Worm (Caenorhabditis elegans) whole organism, mixed stage, embryonic: ENCODE results near the gene sulp-2.

Experiments used
- M03D4.4 ChIP-seq: sonication (generic microtip); optimal IDR thresholded peaks from 2 replicates; lab custom pipeline; 2017; ENCODE audit warnings: mild to moderate bottlenecking, missing genetic modification characterization, missing compliant biosample characterization
- bed-3 ChIP-seq: fragments of 200-800 bp; sonication (Bioruptor generic); optimal IDR thresholded peaks from 3 replicates; lab custom pipeline; 2018; ENCODE audit warnings: mild to moderate bottlenecking, missing genetic modification characterization, moderate library complexity, missing compliant biosample characterization
- blmp-1 ChIP-seq: fragments of 150-350 bp; optimal IDR thresholded peaks from 2 replicates; lab custom pipeline; 2014; ENCODE audit warnings: missing biosample characterization, missing genetic modification characterization
- ceh-43 ChIP-seq: fragments of 200-800 bp; sonication (Bioruptor generic); optimal IDR thresholded peaks from 2 replicates; lab custom pipeline; 2018; ENCODE audit warnings: mild to moderate bottlenecking, missing genetic modification characterization, moderate library complexity, missing compliant biosample characterization
- ceh-83 ChIP-seq: fragments of 200-800 bp; sonication (Bioruptor generic); optimal IDR thresholded peaks from 2 replicates; lab custom pipeline; 2018; ENCODE audit warnings: mild to moderate bottlenecking, missing genetic modification characterization, missing compliant biosample characterization
- cnd-1 ChIP-seq: fragments of 200-800 bp; sonication (Bioruptor generic); optimal IDR thresholded peaks from 2 replicates; lab custom pipeline; 2018; ENCODE audit warnings: mild to moderate bottlenecking, missing genetic modification characterization, missing compliant biosample characterization
- elt-1 ChIP-seq: sonication (generic microtip); optimal IDR thresholded peaks from 2 replicates; lab custom pipeline; 2017; ENCODE audit warnings: missing genetic modification characterization, mild to moderate bottlenecking, missing compliant biosample characterization, antibody characterized with exemption, moderate library complexity, borderline replicate concordance; ENCODE audit not compliant: insufficient read depth
- elt-3 ChIP-seq: fragments of 150-350 bp; optimal IDR thresholded peaks from 2 replicates; lab custom pipeline; 2014; ENCODE audit warnings: missing biosample characterization, missing genetic modification characterization
- flh-1 ChIP-seq: fragments of 200-800 bp; sonication (Bioruptor generic); optimal IDR thresholded peaks from 2 replicates; lab custom pipeline; 2018; ENCODE audit warnings: mild to moderate bottlenecking, missing genetic modification characterization, moderate library complexity, missing compliant biosample characterization
- ham-2 ChIP-seq: fragments of 200-800 bp; sonication (Bioruptor generic); optimal IDR thresholded peaks from 2 replicates; lab custom pipeline; 2018; ENCODE audit warnings: mild to moderate bottlenecking, missing genetic modification characterization, missing compliant biosample characterization
- lin-32 ChIP-seq: fragments of 200-800 bp; sonication (Bioruptor generic); optimal IDR thresholded peaks from 2 replicates; lab custom pipeline; 2018; ENCODE audit warnings: mild to moderate bottlenecking, missing genetic modification characterization, missing compliant biosample characterization
- lsy-2 ChIP-seq: fragments of 150-350 bp; optimal IDR thresholded peaks from 2 replicates; lab custom pipeline; 2014; ENCODE audit warnings: missing biosample characterization, missing genetic modification characterization
- mab-5 ChIP-seq: fragments of 150-350 bp; optimal IDR thresholded peaks from 2 replicates; lab custom pipeline; 2014; ENCODE audit warnings: missing biosample characterization, missing genetic modification characterization
- mep-1 ChIP-seq: fragments of 150-350 bp; optimal IDR thresholded peaks from 2 replicates; lab custom pipeline; 2017; ENCODE audit warnings: missing biosample characterization, missing genetic modification reagents, missing genetic modification characterization, inconsistent platforms
- mls-2 ChIP-seq: sonication (generic microtip); optimal IDR thresholded peaks from 2 replicates; lab custom pipeline; 2016; ENCODE audit warnings: mild to moderate bottlenecking, missing genetic modification characterization, moderate library complexity, missing compliant biosample characterization
- nhr-12 ChIP-seq: fragments of 150-350 bp; optimal IDR thresholded peaks from 2 replicates; lab custom pipeline; 2014; ENCODE audit warnings: missing biosample characterization, missing genetic modification characterization
- nhr-2 ChIP-seq: fragments of 150-350 bp; optimal IDR thresholded peaks from 2 replicates; lab custom pipeline; 2014; ENCODE audit warnings: missing biosample characterization, missing genetic modification characterization
- nhr-237 ChIP-seq: fragments of 150-350 bp; optimal IDR thresholded peaks from 2 replicates; lab custom pipeline; 2014; ENCODE audit warnings: missing biosample characterization, missing genetic modification characterization
- nhr-28 ChIP-seq: fragments of 150-350 bp; optimal IDR thresholded peaks from 2 replicates; lab custom pipeline; 2014; ENCODE audit warnings: missing biosample characterization, missing genetic modification characterization
- nhr-76 ChIP-seq: sonication (generic microtip); optimal IDR thresholded peaks from 2 replicates; lab custom pipeline; 2017; ENCODE audit warnings: missing biosample characterization, missing genetic modification characterization
- pha-4 ChIP-seq: fragments of 150-350 bp; optimal IDR thresholded peaks from 2 replicates; lab custom pipeline; 2018; ENCODE audit warnings: missing biosample characterization, missing genetic modification reagents, missing genetic modification characterization
- sem-2 ChIP-seq: fragments of 200-800 bp; sonication (Bioruptor generic); optimal IDR thresholded peaks from 2 replicates; lab custom pipeline; 2018; ENCODE audit warnings: mild to moderate bottlenecking, missing genetic modification characterization, missing compliant biosample characterization
- snpc-4 ChIP-seq: fragments of 150-350 bp; optimal IDR thresholded peaks from 2 replicates; lab custom pipeline; 2014; ENCODE audit warnings: missing biosample characterization, missing genetic modification characterization
- sptf-1 ChIP-seq: sonication (generic microtip); optimal IDR thresholded peaks from 2 replicates; lab custom pipeline; 2017; ENCODE audit warnings: mild to moderate bottlenecking, missing genetic modification characterization, moderate library complexity, missing compliant biosample characterization
- tbx-8 ChIP-seq: fragments of 200-800 bp; sonication (Bioruptor generic); optimal IDR thresholded peaks from 2 replicates; lab custom pipeline; 2018; ENCODE audit warnings: mild to moderate bottlenecking, missing genetic modification characterization, moderate library complexity, missing compliant biosample characterization
- unc-120 ChIP-seq: sonication (generic microtip); optimal IDR thresholded peaks from 2 replicates; lab custom pipeline; 2017; ENCODE audit warnings: missing genetic modification characterization, missing compliant biosample characterization; ENCODE audit not compliant: poor library complexity, severe bottlenecking
- unc-39 ChIP-seq: fragments of 150-350 bp; optimal IDR thresholded peaks from 2 replicates; lab custom pipeline; 2014; ENCODE audit warnings: missing biosample characterization, missing genetic modification characterization
- unc-62 ChIP-seq: fragments of 150-350 bp; optimal IDR thresholded peaks from 2 replicates; lab custom pipeline; 2014; ENCODE audit warnings: missing biosample characterization, missing genetic modification reagents, missing genetic modification characterization
- zip-8 ChIP-seq: fragments of 150-350 bp; optimal IDR thresholded peaks from 2 replicates; lab custom pipeline; 2014; ENCODE audit warnings: missing biosample characterization, missing genetic modification characterization
- ztf-11 ChIP-seq: fragments of 150-350 bp; optimal IDR thresholded peaks from 2 replicates; lab custom pipeline; 2014; ENCODE audit warnings: missing biosample characterization, missing genetic modification characterization

sulp-2 gene

DNA sequence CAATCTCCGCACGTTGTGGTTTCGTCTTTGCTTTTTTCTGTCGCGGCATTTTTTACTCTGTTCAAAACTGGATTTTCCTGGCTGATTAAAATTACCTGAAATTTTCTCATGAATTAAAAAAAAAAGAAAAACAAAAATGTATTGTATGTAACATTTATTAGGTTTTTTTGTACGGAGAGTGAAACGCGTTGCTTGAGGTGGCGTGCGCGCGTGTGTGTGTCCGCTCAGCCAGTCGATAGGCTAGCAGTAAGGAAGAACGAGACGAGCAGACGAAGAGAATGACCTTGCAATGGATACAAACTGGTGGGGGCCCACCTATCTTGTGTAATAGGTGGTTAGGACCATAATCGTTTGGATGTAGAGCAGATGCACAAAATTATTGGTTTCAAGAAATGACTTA lies 42.2 kb upstream of the sulp-2 start, which contains the start of gene T22B7.4:
Gene T22B7.4, minus strand, starts transcription at position 101 of the 400 bp plus-strand sequence.
- TF ChIP-seq nhr-2 (tag; lab: Kevin White, UChicago) = peak; percentile 32
- no peak for TF ChIP-seq zip-8 (tag; lab: Kevin White, UChicago)
- no peak for TF ChIP-seq cnd-1 (tag; lab: Kevin White, UChicago)
- no peak for TF ChIP-seq ztf-11 (tag; lab: Kevin White, UChicago)

- no peak for TF ChIP-seq flh-1 (GFP tag; lab: Kevin White, UChicago)
- no peak for TF ChIP-seq nhr-2 (tag; lab: Kevin White, UChicago)
- TF ChIP-seq unc-39 (tag; lab: Kevin White, UChicago) = no peak
- TF ChIP-seq sptf-1 (tag; lab: Kevin White, UChicago) = no peak
- no peak for TF ChIP-seq elt-1 (tag; lab: Kevin White, UChicago)
Measured at ce11 chrX:5639562-5639961, 40.4 kb upstream of the sulp-2 start.

- TF ChIP-seq M03D4.4 (tag; lab: Kevin White, UChicago) = no peak
- TF ChIP-seq nhr-12 (tag; lab: Kevin White, UChicago) = no peak
- no peak for TF ChIP-seq elt-3
- no peak for TF ChIP-seq bed-3
- no peak for TF ChIP-seq unc-62 (GFP tag; lab: Kevin White, UChicago)
- no peak for TF ChIP-seq elt-1 (tag; lab: Kevin White, UChicago)
- TF ChIP-seq cnd-1 (tag; lab: Kevin White, UChicago) = no peak
- no peak for TF ChIP-seq zip-8 (tag; lab: Kevin White, UChicago)
- no peak for TF ChIP-seq snpc-4 (tag; lab: Kevin White, UChicago)
- no peak for TF ChIP-seq sem-2 (GFP tag; lab: Kevin White, UChicago)
- TF ChIP-seq pha-4 (tag; lab: Kevin White, UChicago) = no peak
Measured at ce11 chrX:5631626-5632025, 32.5 kb upstream of the sulp-2 start, which contains the start of gene T22B7.8. Gene T22B7.8, plus strand, starts transcription at chrX:5631926.

ce11 chrX:5631008-5631407 lies 31.9 kb upstream of the sulp-2 start:
- TF ChIP-seq lin-32 (GFP tag; lab: Kevin White, UChicago) (no peak), nhr-28 (no peak), ceh-43 (GFP tag; lab: Kevin White, UChicago) (no peak), ztf-11 (tag; lab: Kevin White, UChicago) (no peak)
- TF ChIP-seq, all 35 proteins: peak for 0

- TF ChIP-seq nhr-2 (tag; lab: Kevin White, UChicago) (no peak), unc-62 (GFP tag; lab: Kevin White, UChicago) (no peak), mab-5 (no peak), blmp-1 (no peak), sem-2 (GFP tag; lab: Kevin White, UChicago) (no peak), ceh-83 (GFP tag; lab: Kevin White, UChicago) (no peak), ztf-11 (tag; lab: Kevin White, UChicago) (no peak), nhr-76 (no peak), mep-1 (tag; lab: Kevin White, UChicago) (no peak)
- TF ChIP-seq, all 35 proteins: peak for 0
Measured at ce11 chrX:5629941-5630340, 30.8 kb upstream of the sulp-2 start, which contains the start of gene argn-1. Gene argn-1, plus strand, starts transcription at chrX:5630023.

DNA sequence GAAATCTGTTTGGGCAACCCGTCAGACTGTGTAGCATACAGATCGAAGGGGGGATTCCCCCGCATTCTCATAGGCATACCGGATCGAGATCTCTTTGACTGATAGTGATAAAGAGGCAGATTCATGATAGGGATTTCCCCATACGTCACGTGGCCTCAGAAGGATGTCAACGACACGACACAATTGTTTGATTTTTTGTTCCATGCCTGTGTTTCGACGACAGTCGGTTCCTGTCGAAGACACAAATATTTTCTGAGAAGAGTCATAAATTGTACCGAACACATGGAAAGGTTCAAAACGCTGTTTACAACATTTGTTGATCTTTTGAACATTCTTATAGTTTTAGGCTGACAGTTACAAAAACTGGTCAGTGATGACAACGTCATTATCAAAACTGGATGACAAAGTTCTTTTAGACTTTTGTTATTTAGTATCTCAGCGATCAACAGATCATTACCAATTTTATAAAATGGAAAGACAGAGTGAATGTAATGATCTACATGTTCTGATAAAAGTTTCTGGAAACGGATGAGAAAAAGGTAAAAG lies 29.4 kb upstream of the sulp-2 start:
- TF ChIP-seq unc-62 (GFP tag; lab: Kevin White, UChicago) = no peak
- TF ChIP-seq nhr-76 = no peak
- TF ChIP-seq nhr-237 (tag; lab: Kevin White, UChicago) = no peak
- TF ChIP-seq lsy-2 (tag; lab: Kevin White, UChicago) = no peak
- no peak for TF ChIP-seq ceh-43 (GFP tag; lab: Kevin White, UChicago)
- TF ChIP-seq mab-5 = no peak
- no peak for TF ChIP-seq ham-2 (GFP tag; lab: Kevin White, UChicago)
- no peak for TF ChIP-seq M03D4.4 (tag; lab: Kevin White, UChicago)
- TF ChIP-seq nhr-12 (tag; lab: Kevin White, UChicago) = no peak
- no peak for TF ChIP-seq mls-2 (tag; lab: Kevin White, UChicago)
- TF ChIP-seq snpc-4 (tag; lab: Kevin White, UChicago) = no peak
- TF ChIP-seq unc-120 (tag; lab: Kevin White, UChicago) = no peak
- no peak for TF ChIP-seq cnd-1 (tag; lab: Kevin White, UChicago)
- TF ChIP-seq tbx-8 = no peak
- TF ChIP-seq, all 35 proteins: peak for 0
